Fruit fly (Drosophila melanogaster): Measurements from ENCODE around the gene I-2.
A peak's percentile ranks its signal among the peaks of the same experiment; 100 is the strongest.

The I-2 gene

dm6 chr3L:9855784-9856426, 19.3 kb upstream of the I-2 start (continued):
- TF ChIP-seq CG4318 (GFP tag; optimal IDR thresholded peaks at IDR 0.05) (peak; percentile 88), CG3919 (GFP tag; optimal IDR thresholded peaks at IDR 0.05) (peak; percentile 97), CG8319 (GFP tag; optimal IDR thresholded peaks at IDR 0.05) (peak; percentile 93), CG11902 (GFP tag; optimal IDR thresholded peaks at IDR 0.05) (peak; percentile 92), cyc (GFP tag; optimal IDR thresholded peaks at IDR 0.05) (peak; percentile 98), pdm3 (GFP tag; optimal IDR thresholded peaks at IDR 0.05) (peak; percentile 94), CG11762 (GFP tag; optimal IDR thresholded peaks at IDR 0.05; ENCODE audit: insufficient read depth) (peak; percentile 94), CG6276 (GFP tag; optimal IDR thresholded peaks at IDR 0.05) (peak; percentile 82), Hr39 (GFP tag; optimal IDR thresholded peaks at IDR 0.05) (peak; percentile 96)

dm6 chr3L:9854583-9855519, 18.2 kb upstream of the I-2 start, which contains the start of gene RasGAP1:
RasGAP1 (minus strand) TSS chr3L:9855285.
- TF ChIP-seq Gug (GFP tag; IDR thresholded peaks at IDR 0.05) (no peak), Eip75B (GFP tag; optimal IDR thresholded peaks at IDR 0.05) (no peak), cyc (GFP tag; optimal IDR thresholded peaks at IDR 0.05) (no peak), Met (GFP tag; optimal IDR thresholded peaks at IDR 0.05) (no peak), CG16779 (tag; optimal IDR thresholded peaks at IDR 0.05) (no peak), Hr4 (GFP tag; optimal IDR thresholded peaks at IDR 0.05) (no peak), net (GFP tag; optimal IDR thresholded peaks at IDR 0.05) (no peak), CG34406 (GFP tag; optimal IDR thresholded peaks at IDR 0.05) (no peak), Hr39 (GFP tag; optimal IDR thresholded peaks at IDR 0.05) (no peak), CG8319 (GFP tag; optimal IDR thresholded peaks at IDR 0.05) (no peak), CG11294 (GFP tag; IDR thresholded peaks at IDR 0.05) (no peak), CG8119 (GFP tag; IDR thresholded peaks at IDR 0.05) (no peak), CG6854 (GFP tag; optimal IDR thresholded peaks at IDR 0.05) (peak; percentile 17), Sox102F (GFP tag; optimal IDR thresholded peaks at IDR 0.05) (no peak), CG1621 (tag; optimal IDR thresholded peaks at IDR 0.05) (no peak), CG11762 (GFP tag; optimal IDR thresholded peaks at IDR 0.05; ENCODE audit: insufficient read depth) (no peak), ss (GFP tag; optimal IDR thresholded peaks at IDR 0.05) (no peak), topi (GFP tag; optimal IDR thresholded peaks at IDR 0.05) (no peak), Blimp-1 (GFP tag; optimal IDR thresholded peaks at IDR 0.05) (peak; percentile 67), esn (GFP tag; optimal IDR thresholded peaks at IDR 0.05) (no peak), CG32006 (GFP tag; optimal IDR thresholded peaks at IDR 0.05) (no peak), CG3032 (tag; optimal IDR thresholded peaks at IDR 0.05) (no peak), CG6808 (GFP tag; optimal IDR thresholded peaks at IDR 0.05) (no peak), lz (GFP tag; optimal IDR thresholded peaks at IDR 0.05) (peak; percentile 17), dsx (GFP tag; optimal IDR thresholded peaks at IDR 0.05; ENCODE audit: poor library complexity, severe bottlenecking) (no peak), CG6163 (GFP tag; IDR thresholded peaks at IDR 0.05) (no peak; the same call in 2 of the 3 replicates), OdsH (GFP tag; optimal IDR thresholded peaks at IDR 0.05) (no peak), CG11902 (GFP tag; optimal IDR thresholded peaks at IDR 0.05) (no peak), CG10669 (GFP tag; optimal IDR thresholded peaks at IDR 0.05) (no peak), Ets21C (GFP tag; optimal IDR thresholded peaks at IDR 0.05) (no peak), Hr38 (GFP tag; optimal IDR thresholded peaks at IDR 0.05) (no peak), CG7368 (GFP tag; optimal IDR thresholded peaks at IDR 0.05) (no peak), eg (GFP tag; IDR thresholded peaks at IDR 0.05) (0 out of 3 replicates have a peak, but pooled peaks have one; percentile 10), Sox15 (GFP tag; optimal IDR thresholded peaks at IDR 0.05) (no peak), fd85E (GFP tag; optimal IDR thresholded peaks at IDR 0.05) (no peak), Lpt (GFP tag; optimal IDR thresholded peaks at IDR 0.05) (no peak), Eip93F (GFP tag; optimal IDR thresholded peaks at IDR 0.05) (no peak), fd59A (GFP tag; optimal IDR thresholded peaks at IDR 0.05) (no peak), fkh (GFP tag; optimal IDR thresholded peaks at IDR 0.05) (peak; percentile 79), vri (GFP tag; optimal IDR thresholded peaks at IDR 0.05) (no peak), pdm3 (GFP tag; optimal IDR thresholded peaks at IDR 0.05) (no peak), CG3919 (GFP tag; optimal IDR thresholded peaks at IDR 0.05) (no peak), achi (GFP tag; optimal IDR thresholded peaks at IDR 0.05) (no peak)
